Fruit fly (Drosophila melanogaster) whole organism, embryonic: ENCODE measurements around the gene CG13634.

Source experiments
- Adf1 ChIP-seq: fragments of 200-800 bp; sonication (Bioruptor generic); IDR thresholded peaks from 2 replicates; pipeline ENCODE4 v1.3.6; 2022; ENCODE audit warnings: missing biosample characterization, missing genetic modification characterization
- Awh ChIP-seq: fragments of 200-800 bp; sonication (Bioruptor generic); IDR thresholded peaks from 2 replicates; pipeline ENCODE4, ENCODE4 v1.3.6; 2022; ENCODE audit warnings: missing biosample characterization, missing genetic modification characterization
- BEAF-32 ChIP-seq: fragments of 200-800 bp; sonication (Bioruptor generic); optimal IDR thresholded peaks from 3 replicates; lab custom pipeline; 2017; ENCODE audit warnings: missing biosample characterization, missing genetic modification characterization, mild to moderate bottlenecking, moderate library complexity, missing genetic modification reagents
- CG10209 ChIP-seq: fragments of 200-800 bp; sonication (Bioruptor generic); optimal IDR thresholded peaks from 3 replicates; lab custom pipeline; 2017; ENCODE audit warnings: missing biosample characterization, mild to moderate bottlenecking, missing genetic modification characterization, missing genetic modification reagents
- CG11085 ChIP-seq: fragments of 200-800 bp; sonication (Bioruptor generic); IDR thresholded peaks from 2 replicates; pipeline ENCODE4 v1.3.6; 2022; ENCODE audit warnings: missing biosample characterization, missing genetic modification characterization
- CG11456 ChIP-seq: fragments of 200-800 bp; sonication (Bioruptor generic); IDR thresholded peaks from 3 replicates; pipeline ENCODE4 v1.3.6; 2022; ENCODE audit warnings: missing biosample characterization, missing genetic modification characterization
- CG11695 ChIP-seq: fragments of 200-800 bp; sonication (Bioruptor generic); IDR thresholded peaks from 3 replicates; pipeline ENCODE4 v1.3.6; 2022; ENCODE audit warnings: missing biosample characterization, missing genetic modification characterization
- CG1602 ChIP-seq: fragments of 200-800 bp; sonication (Bioruptor generic); optimal IDR thresholded peaks from 3 replicates; lab custom pipeline; 2016; ENCODE audit warnings: missing biosample characterization, missing genetic modification characterization
- CG2678 ChIP-seq: fragments of 200-800 bp; sonication (Bioruptor generic); optimal IDR thresholded peaks from 3 replicates; lab custom pipeline; 2019; ENCODE audit warnings: missing biosample characterization, mild to moderate bottlenecking, missing genetic modification characterization, moderate library complexity
- CG34376 ChIP-seq: fragments of 200-800 bp; sonication (Bioruptor generic); optimal IDR thresholded peaks from 2 replicates; lab custom pipeline; 2018; ENCODE audit warnings: missing biosample characterization, mild to moderate bottlenecking, missing genetic modification characterization
- CG34422 ChIP-seq: fragments of 200-800 bp; sonication (Bioruptor generic); IDR thresholded peaks from 3 replicates; pipeline ENCODE4 v1.3.6; 2022; ENCODE audit warnings: missing biosample characterization, missing genetic modification characterization
- CG3847 ChIP-seq: fragments of 200-800 bp; sonication (Bioruptor generic); IDR thresholded peaks from 2 replicates; pipeline ENCODE4 v1.3.6; 2022; ENCODE audit warnings: missing biosample characterization, missing genetic modification characterization
- CG3995 ChIP-seq: fragments of 200-800 bp; sonication (Bioruptor generic); optimal IDR thresholded peaks from 3 replicates; lab custom pipeline; 2016; ENCODE audit warnings: missing biosample characterization, missing genetic modification characterization
- CG4424 ChIP-seq: fragments of 200-800 bp; sonication (Bioruptor generic); optimal IDR thresholded peaks from 3 replicates; lab custom pipeline; 2016; ENCODE audit warnings: missing biosample characterization, missing genetic modification characterization
- CG4730 ChIP-seq: fragments of 200-800 bp; sonication (Bioruptor generic); IDR thresholded peaks from 2 replicates; pipeline ENCODE4 v1.3.6; 2022; ENCODE audit warnings: missing biosample characterization, missing genetic modification characterization
- CG6683 ChIP-seq: fragments of 200-800 bp; sonication (Bioruptor generic); optimal IDR thresholded peaks from 2 replicates; lab custom pipeline; 2017; ENCODE audit warnings: missing biosample characterization, mild to moderate bottlenecking, missing genetic modification characterization, missing genetic modification reagents
- CG6791 ChIP-seq: fragments of 200-800 bp; sonication (Bioruptor generic); IDR thresholded peaks from 3 replicates; pipeline ENCODE4 v1.3.6; 2022; ENCODE audit warnings: missing biosample characterization, missing genetic modification characterization; ENCODE audit not compliant: partially characterized antibody
- Chrac-16 ChIP-seq: fragments of 200-800 bp; sonication (Bioruptor generic); optimal IDR thresholded peaks from 3 replicates; lab custom pipeline; 2016; ENCODE audit warnings: missing biosample characterization, missing genetic modification characterization
- Dad ChIP-seq: fragments of 200-800 bp; sonication (Bioruptor generic); optimal IDR thresholded peaks from 3 replicates; lab custom pipeline; 2016; ENCODE audit warnings: missing biosample characterization, missing genetic modification characterization
- E2f1 ChIP-seq: fragments of 200-800 bp; sonication (Bioruptor generic); IDR thresholded peaks from 2 replicates; pipeline ENCODE4 v1.3.6; 2022; ENCODE audit warnings: missing biosample characterization, missing genetic modification characterization
- Hr39 ChIP-seq: fragments of >200 bp; optimal IDR thresholded peaks from 2 replicates; lab custom pipeline; 2017
- bigmax ChIP-seq: fragments of 200-800 bp; sonication (Bioruptor generic); optimal IDR thresholded peaks from 2 replicates; lab custom pipeline; 2018; ENCODE audit warnings: missing biosample characterization, mild to moderate bottlenecking, missing genetic modification characterization
- bsh ChIP-seq, 2 experiments: fragments of 200-800 bp; sonication (Bioruptor generic); optimal IDR thresholded peaks; 2 replicates each; lab custom pipeline; 2017 to 2018; ENCODE audit warnings: mild to moderate bottlenecking in 2 of 2, missing biosample characterization in 2 of 2, missing genetic modification characterization in 2 of 2, moderate library complexity in 1 of 2
- danr ChIP-seq: fragments of 200-800 bp; sonication (Bioruptor generic); IDR thresholded peaks from 2 replicates; pipeline ENCODE4 v1.3.6; 2022; ENCODE audit warnings: missing biosample characterization, missing genetic modification characterization
- ems ChIP-seq: fragments of 200-800 bp; sonication (Bioruptor generic); optimal IDR thresholded peaks from 3 replicates; lab custom pipeline; 2016; ENCODE audit warnings: missing biosample characterization, missing genetic modification characterization
- fu2 ChIP-seq: fragments of 200-800 bp; sonication (Bioruptor generic); optimal IDR thresholded peaks from 2 replicates; lab custom pipeline; 2016; ENCODE audit warnings: missing biosample characterization, missing genetic modification characterization
- gem ChIP-seq: fragments of 200-800 bp; sonication (Bioruptor generic); optimal IDR thresholded peaks from 2 replicates; lab custom pipeline; 2019; ENCODE audit warnings: missing biosample characterization, mild to moderate bottlenecking, missing genetic modification characterization, moderate library complexity
- gfzf ChIP-seq: fragments of 200-800 bp; sonication (Bioruptor generic); optimal IDR thresholded peaks from 2 replicates; lab custom pipeline; 2016; ENCODE audit warnings: missing biosample characterization, mild to moderate bottlenecking, missing genetic modification characterization, moderate library complexity
- gsb ChIP-seq: fragments of 200-800 bp; sonication (Bioruptor generic); IDR thresholded peaks from 2 replicates; pipeline ENCODE4 v1.3.6; 2022; ENCODE audit warnings: missing biosample characterization, missing genetic modification characterization
- hb ChIP-seq: fragments of 200-800 bp; sonication (Bioruptor generic); IDR thresholded peaks from 3 replicates; pipeline ENCODE4 v1.3.6; 2022; ENCODE audit warnings: missing biosample characterization, missing genetic modification characterization; ENCODE audit not compliant: partially characterized antibody
- hkb ChIP-seq, 2 experiments: fragments of 200-800 bp in 1 of 2; fragments of >200 bp in 1 of 2; sonication (Bioruptor generic) in 1 of 2; IDR thresholded peaks in 1 of 2; optimal IDR thresholded peaks in 1 of 2; 2 replicates each; pipeline versions ENCODE4 v1.3.6 to Lab custom; 2017 to 2022; ENCODE audit warnings: missing biosample characterization in 1 of 2, missing genetic modification characterization in 1 of 2
- mirr ChIP-seq: fragments of 200-800 bp; sonication (Bioruptor generic); optimal IDR thresholded peaks from 3 replicates; lab custom pipeline; 2018; ENCODE audit warnings: missing biosample characterization, mild to moderate bottlenecking, missing genetic modification characterization
- nau ChIP-seq: fragments of 200-800 bp; sonication (Bioruptor generic); optimal IDR thresholded peaks from 3 replicates; lab custom pipeline; 2017; ENCODE audit warnings: missing biosample characterization, mild to moderate bottlenecking, missing genetic modification characterization, missing genetic modification reagents
- odd ChIP-seq: fragments of 200-800 bp; sonication (Bioruptor generic); optimal IDR thresholded peaks from 2 replicates; lab custom pipeline; 2017; ENCODE audit warnings: missing biosample characterization, mild to moderate bottlenecking, missing genetic modification characterization
- prd ChIP-seq, 3 experiments: fragments of >200 bp in 2 of 3; fragments of 200-800 bp in 1 of 3; sonication (Bioruptor generic) in 1 of 3; optimal IDR thresholded peaks in 2 of 3; IDR thresholded peaks in 1 of 3; 2 replicates in 2 of 3; 3 replicates in 1 of 3; pipeline versions ENCODE4 v1.3.6 to Lab custom; 2017 to 2022; ENCODE audit warnings: missing biosample characterization in 1 of 3, missing genetic modification characterization in 1 of 3
- pzg ChIP-seq: fragments of 200-800 bp; sonication (Bioruptor generic); optimal IDR thresholded peaks from 3 replicates; lab custom pipeline; 2018; ENCODE audit warnings: missing biosample characterization, mild to moderate bottlenecking, missing genetic modification characterization, moderate library complexity
- ro ChIP-seq: fragments of 200-800 bp; sonication (Bioruptor generic); IDR thresholded peaks from 2 replicates; pipeline ENCODE4 v1.3.6; 2022; ENCODE audit warnings: missing biosample characterization, missing genetic modification characterization
- slbo ChIP-seq: fragments of 200-800 bp; sonication (Bioruptor generic); IDR thresholded peaks from 2 replicates; pipeline ENCODE4 v1.3.6; 2022; ENCODE audit warnings: missing biosample characterization, missing genetic modification characterization
- sna ChIP-seq: fragments of 200-800 bp; sonication (Bioruptor generic); IDR thresholded peaks from 2 replicates; pipeline ENCODE4 v1.3.6; 2022; ENCODE audit warnings: missing biosample characterization, missing genetic modification characterization; ENCODE audit not compliant: partially characterized antibody
- sr ChIP-seq: fragments of 200-800 bp; sonication (Bioruptor generic); IDR thresholded peaks from 3 replicates; pipeline ENCODE4 v1.3.6; 2022; ENCODE audit warnings: missing biosample characterization, missing genetic modification characterization
- tgo ChIP-seq: fragments of 200-800 bp; sonication (Bioruptor generic); IDR thresholded peaks from 3 replicates; pipeline ENCODE4 v1.3.6; 2022; ENCODE audit warnings: missing biosample characterization, missing genetic modification characterization
- toy ChIP-seq: fragments of 200-800 bp; sonication (Bioruptor generic); IDR thresholded peaks from 2 replicates; pipeline ENCODE4 v1.3.6; 2022; ENCODE audit warnings: missing biosample characterization, missing genetic modification characterization
- yki ChIP-seq: fragments of >200 bp; optimal IDR thresholded peaks from 3 replicates; lab custom pipeline; 2018
- z ChIP-seq: fragments of 200-800 bp; sonication (Bioruptor generic); IDR thresholded peaks from 3 replicates; pipeline ENCODE4 v1.3.6; 2022; ENCODE audit warnings: missing biosample characterization, missing genetic modification characterization

CG13634 gene

dm6 chr3R:24771273-24772231 is 18.4 kb downstream of the CG13634 start, which contains the start of gene CG42331 (continued):
- TF ChIP-seq gsb (GFP tag; lab: Robert Waterston, UW) (no peak), CG3995 (GFP tag; lab: Kevin White, UChicago) (no peak), CG11695 (GFP tag; lab: Robert Waterston, UW) (peak; percentile 62; the same call in 2 of the 3 replicates), CG4730 (GFP tag; lab: Robert Waterston, UW) (no peak), CG6683 (GFP tag; lab: Kevin White, UChicago) (peak; percentile 38), mirr (peak; percentile 24), nau (GFP tag; lab: Kevin White, UChicago) (peak; percentile 46), toy (GFP tag; lab: Robert Waterston, UW) (no peak), Dad (GFP tag; lab: Kevin White, UChicago) (peak; percentile 31), z (GFP tag; lab: Robert Waterston, UW) (peak; percentile 71; the same call in 2 of the 3 replicates), CG4424 (peak; percentile 52), bsh (GFP tag; optimal IDR thresholded peaks at IDR 0.05; lab: Kevin White, UChicago) (peak in 1 of 2 experiments; percentile 42), tgo (GFP tag; lab: Robert Waterston, UW) (no peak; the same call in 2 of the 3 replicates)

dm6 chr3R:24769601-24770000 is 20.3 kb downstream of the CG13634 start:
- TF ChIP-seq CG6791 (GFP tag; lab: Robert Waterston, UW) = no peak
- TF ChIP-seq CG11456 = peak; percentile 26; the same call in 1 of the 3 replicates
- no peak for TF ChIP-seq Adf1 (GFP tag; lab: Robert Waterston, UW)
- TF ChIP-seq slbo (GFP tag; lab: Robert Waterston, UW) = 0 out of 2 replicates have a peak, but pooled peaks have one; percentile 8
- TF ChIP-seq sr (GFP tag; lab: Robert Waterston, UW) = 0 out of 3 replicates have a peak, but pooled peaks have one; percentile 33
- TF ChIP-seq pzg (GFP tag; lab: Kevin White, UChicago) = no peak
- TF ChIP-seq Chrac-16 (GFP tag; lab: Kevin White, UChicago) = no peak
- TF ChIP-seq E2f1 (GFP tag; lab: Robert Waterston, UW) = no peak
- TF ChIP-seq gfzf (GFP tag; lab: Kevin White, UChicago) = no peak
- TF ChIP-seq CG3847 (GFP tag; lab: Robert Waterston, UW) = peak; percentile 14; the same call in 1 of the 2 replicates
- no peak for TF ChIP-seq gem (tag; lab: Kevin White, UChicago)
- TF ChIP-seq yki = no peak
- TF ChIP-seq prd (optimal IDR thresholded peaks at IDR 0.05; lab: Kevin White, UChicago) = no peak
- no peak for TF ChIP-seq prd (GFP tag; IDR thresholded peaks at IDR 0.05; lab: Robert Waterston, UW)
- no peak for TF ChIP-seq danr (GFP tag; lab: Robert Waterston, UW)
- TF ChIP-seq CG34376 (GFP tag; lab: Kevin White, UChicago) = no peak
- TF ChIP-seq fu2 (GFP tag; lab: Kevin White, UChicago) = no peak
- peak; percentile 54 for TF ChIP-seq Hr39
- TF ChIP-seq CG2678 = no peak
- 0 out of 2 replicates have a peak, but pooled peaks have one; percentile 24 for TF ChIP-seq sna (GFP tag; lab: Robert Waterston, UW)

- peak; percentile 92 for TF ChIP-seq ems (GFP tag; lab: Kevin White, UChicago)
- peak; percentile 96 for TF ChIP-seq CG1602 (GFP tag; lab: Kevin White, UChicago)
- peak; percentile 88 for TF ChIP-seq odd (GFP tag; lab: Kevin White, UChicago)
- no peak for TF ChIP-seq hb
- peak; percentile 88 for TF ChIP-seq Awh (GFP tag; lab: Robert Waterston, UW)
- TF ChIP-seq bigmax (GFP tag; lab: Kevin White, UChicago) = no peak
- TF ChIP-seq CG34422 (GFP tag; lab: Robert Waterston, UW) = peak; percentile 88; the same call in 2 of the 3 replicates
- no peak for TF ChIP-seq BEAF-32
- peak; percentile 90 for TF ChIP-seq ro (GFP tag; lab: Robert Waterston, UW)
- no peak; the same call in 1 of the 2 replicates for TF ChIP-seq CG11085 (GFP tag; lab: Robert Waterston, UW)
- no peak for TF ChIP-seq hkb (optimal IDR thresholded peaks at IDR 0.05; lab: Kevin White, UChicago)
- peak; percentile 93 for TF ChIP-seq hkb (GFP tag; IDR thresholded peaks at IDR 0.05; lab: Robert Waterston, UW)
- peak; percentile 93 for TF ChIP-seq CG10209 (GFP tag; lab: Kevin White, UChicago)
Observed at dm6 chr3R:24768538-24769401, 21.2 kb downstream of the CG13634 start, which contains the start of gene CG13631. TSS of gene CG13631 (plus strand) at chr3R:24769351.
